Worm (Caenorhabditis elegans): ENCODE data around the gene nmgp-1.

DNA sequence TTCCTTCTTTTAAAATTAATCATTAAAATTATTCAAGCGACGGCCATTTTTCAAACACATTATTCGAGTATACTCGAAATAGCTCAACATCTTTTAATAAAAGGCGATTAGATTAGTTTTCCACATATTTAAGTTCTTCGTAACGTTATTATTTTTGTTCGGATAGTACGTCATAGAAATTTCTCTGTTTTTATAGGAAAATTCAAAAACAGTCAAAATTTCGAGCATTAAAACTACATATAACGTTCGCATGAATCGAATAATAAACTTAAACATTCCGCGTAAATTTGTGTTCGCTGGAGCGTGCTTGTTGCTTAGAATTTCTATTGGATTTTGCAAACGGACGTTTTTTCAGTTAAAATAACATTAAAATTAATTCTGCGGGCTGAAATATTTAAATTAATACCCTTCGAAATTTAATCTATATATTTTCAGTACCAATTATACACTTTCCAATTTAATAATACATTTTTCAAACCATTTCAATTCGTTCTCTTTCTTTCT is 15.4 kb upstream of the nmgp-1 start, which contains the start of gene blos-4:
- no peak for TF ChIP-seq ama-1 (optimal IDR thresholded peaks at IDR 0.05)
- no peak for TF ChIP-seq nhr-25 (tag; optimal IDR thresholded peaks at IDR 0.05; ENCODE audit: borderline replicate concordance, insufficient read depth)
- TF ChIP-seq daf-8 (GFP tag; IDR thresholded peaks at IDR 0.05), result no peak
- no peak for TF ChIP-seq T26A8.4 (GFP tag; IDR thresholded peaks at IDR 0.05)
- no peak for TF ChIP-seq madf-9 (GFP tag; conservative IDR thresholded peaks at IDR 0.05)
- no peak for TF ChIP-seq pha-4 (GFP tag; IDR thresholded peaks at IDR 0.05)
- TF ChIP-seq pha-4 (tag; optimal IDR thresholded peaks at IDR 0.05), result no peak
- TF ChIP-seq dpl-1 (GFP tag; optimal IDR thresholded peaks at IDR 0.05), result peak; percentile 58

Measured in whole organism, L4 larva.